Worm (Caenorhabditis elegans) whole organism, L1 larva: ENCODE measurements around the gene F40H3.3.
A peak's percentile ranks its signal among the peaks of the same experiment; 100 is the strongest.

ENCODE experiments used
- C16A3.4 ChIP-seq: fragments of 150-350 bp; optimal IDR thresholded peaks from 2 replicates; lab custom pipeline; 2014; ENCODE audit warnings: missing biosample characterization, missing genetic modification characterization
- aha-1 ChIP-seq: fragments of 150-350 bp; optimal IDR thresholded peaks from 2 replicates; lab custom pipeline; 2014; ENCODE audit warnings: missing biosample characterization, missing genetic modification characterization
- ama-1 ChIP-seq: fragments of 150-350 bp; optimal IDR thresholded peaks from 2 replicates; lab custom pipeline; 2014
- blmp-1 ChIP-seq: fragments of 150-350 bp; optimal IDR thresholded peaks from 2 replicates; lab custom pipeline; 2014; ENCODE audit warnings: missing biosample characterization, missing genetic modification characterization
- ceh-8 ChIP-seq: fragments of 200-800 bp; sonication (Bioruptor generic); optimal IDR thresholded peaks from 2 replicates; lab custom pipeline; 2018; ENCODE audit warnings: mild to moderate bottlenecking, missing genetic modification characterization, moderate library complexity, missing compliant biosample characterization
- ceh-82 ChIP-seq, 3 experiments: fragments of 150-350 bp in 1 of 3; sonication (generic microtip) in 2 of 3; optimal IDR thresholded peaks; 2 replicates each; lab custom pipeline; 2014 to 2017; ENCODE audit warnings: missing biosample characterization in 3 of 3, missing genetic modification characterization in 3 of 3
- ceh-90 ChIP-seq: sonication (generic microtip); optimal IDR thresholded peaks from 2 replicates; lab custom pipeline; 2016; ENCODE audit warnings: missing genetic modification characterization, missing compliant biosample characterization
- dsc-1 ChIP-seq: sonication (generic microtip); optimal IDR thresholded peaks from 2 replicates; lab custom pipeline; 2016; ENCODE audit warnings: mild to moderate bottlenecking, missing genetic modification characterization, missing compliant biosample characterization
- efl-1 ChIP-seq, 4 experiments: fragments of 150-350 bp; optimal IDR thresholded peaks in 3 of 4; peaks in 1 of 4; 1 replicate in 1 of 4; 2 replicates in 3 of 4; lab custom pipeline; 2014; ENCODE audit warnings: missing biosample characterization in 2 of 4, missing genetic modification characterization in 2 of 4, missing genetic modification reagents in 2 of 4
- elt-3 ChIP-seq, 6 experiments: fragments of 150-350 bp in 1 of 6; sonication (generic microtip); optimal IDR thresholded peaks; 2 replicates each; lab custom pipeline; 2017 to 2018; ENCODE audit warnings: missing biosample characterization in 6 of 6, missing genetic modification characterization in 6 of 6, inconsistent platforms in 1 of 6
- fkh-10 ChIP-seq: sonication (generic microtip); optimal IDR thresholded peaks from 2 replicates; lab custom pipeline; 2017; ENCODE audit warnings: missing biosample characterization, missing genetic modification reagents, missing genetic modification characterization
- fkh-4 ChIP-seq: sonication (generic microtip); optimal IDR thresholded peaks from 2 replicates; lab custom pipeline; 2016; ENCODE audit warnings: missing compliant biosample characterization, missing genetic modification characterization, borderline replicate concordance
- fos-1 ChIP-seq: fragments of 150-350 bp; optimal IDR thresholded peaks from 2 replicates; lab custom pipeline; 2014; ENCODE audit warnings: missing biosample characterization, missing genetic modification characterization
- grh-1 ChIP-seq: fragments of 200-800 bp; sonication (Bioruptor generic); IDR thresholded peaks from 2 replicates; pipeline ENCODE4 v1.3.6; 2022; ENCODE audit warnings: missing genetic modification reagents, missing genetic modification characterization, missing compliant biosample characterization
- hlh-17 ChIP-seq: fragments of 200-800 bp; sonication (Bioruptor generic); optimal IDR thresholded peaks from 2 replicates; lab custom pipeline; 2018; ENCODE audit warnings: missing genetic modification characterization, mild to moderate bottlenecking, missing compliant biosample characterization, moderate library complexity, borderline replicate concordance
- hlh-4 ChIP-seq: sonication (generic microtip); optimal IDR thresholded peaks from 2 replicates; lab custom pipeline; 2016; ENCODE audit warnings: mild to moderate bottlenecking, missing genetic modification characterization, missing compliant biosample characterization
- isw-1 ChIP-seq: fragments of 200-800 bp; sonication (Bioruptor generic); IDR thresholded peaks from 2 replicates; pipeline ENCODE4 v1.3.6; 2022; ENCODE audit warnings: missing genetic modification characterization, missing compliant biosample characterization
- lin-14 ChIP-seq: fragments of 200-800 bp; sonication (Bioruptor generic); optimal IDR thresholded peaks from 2 replicates; lab custom pipeline; 2018; ENCODE audit warnings: mild to moderate bottlenecking, missing genetic modification characterization, moderate library complexity, missing compliant biosample characterization
- lin-15B ChIP-seq: fragments of 150-350 bp; sonication (generic microtip); optimal IDR thresholded peaks from 3 replicates; lab custom pipeline; 2014; ENCODE audit warnings: missing biosample characterization, missing genetic modification characterization
- lin-35 ChIP-seq, 2 experiments: fragments of 150-350 bp; optimal IDR thresholded peaks; 2 replicates each; lab custom pipeline; 2014; ENCODE audit warnings: missing biosample characterization in 2 of 2, missing genetic modification characterization in 2 of 2, missing genetic modification reagents in 2 of 2
- lin-39 ChIP-seq: fragments of 150-350 bp; optimal IDR thresholded peaks from 2 replicates; lab custom pipeline; 2014; ENCODE audit warnings: missing biosample characterization, missing genetic modification reagents, missing genetic modification characterization
- mef-2 ChIP-seq: fragments of 150-350 bp; optimal IDR thresholded peaks from 2 replicates; lab custom pipeline; 2014; ENCODE audit warnings: missing biosample characterization, missing genetic modification characterization
- mep-1 ChIP-seq: fragments of 150-350 bp; optimal IDR thresholded peaks from 2 replicates; lab custom pipeline; 2014; ENCODE audit warnings: missing biosample characterization, missing genetic modification characterization
- nhr-11 ChIP-seq: fragments of 150-350 bp; optimal IDR thresholded peaks from 2 replicates; lab custom pipeline; 2014; ENCODE audit warnings: missing biosample characterization, missing genetic modification characterization
- nhr-12 ChIP-seq: sonication (generic microtip); optimal IDR thresholded peaks from 2 replicates; lab custom pipeline; 2017; ENCODE audit warnings: missing biosample characterization, missing genetic modification characterization
- nhr-19 ChIP-seq: fragments of 200-800 bp; sonication (Bioruptor generic); conservative IDR thresholded peaks from 2 replicates; pipeline ENCODE4 v1.3.6; 2022; ENCODE audit warnings: missing genetic modification characterization, missing compliant biosample characterization
- nhr-237 ChIP-seq: fragments of 150-350 bp; optimal IDR thresholded peaks from 2 replicates; lab custom pipeline; 2014; ENCODE audit warnings: missing biosample characterization, missing genetic modification characterization
- nhr-28 ChIP-seq: fragments of 150-350 bp; optimal IDR thresholded peaks from 2 replicates; lab custom pipeline; 2014; ENCODE audit warnings: missing biosample characterization, missing genetic modification characterization
- nhr-47 ChIP-seq: sonication (generic microtip); optimal IDR thresholded peaks from 2 replicates; lab custom pipeline; 2016; ENCODE audit warnings: mild to moderate bottlenecking, missing genetic modification characterization, moderate library complexity, missing compliant biosample characterization
- nhr-71 ChIP-seq: sonication (generic microtip); optimal IDR thresholded peaks from 2 replicates; lab custom pipeline; 2016; ENCODE audit warnings: mild to moderate bottlenecking, missing genetic modification characterization, moderate library complexity, missing compliant biosample characterization
- nhr-84 ChIP-seq: sonication (generic microtip); optimal IDR thresholded peaks from 2 replicates; lab custom pipeline; 2017; ENCODE audit warnings: missing biosample characterization, missing genetic modification characterization
- nhr-85 ChIP-seq: sonication (generic microtip); peaks from one replicate; lab custom pipeline; 2016; ENCODE audit warnings: missing genetic modification characterization, inconsistent platforms, missing compliant biosample characterization
- pax-3 ChIP-seq: fragments of 200-800 bp; sonication (Bioruptor generic); optimal IDR thresholded peaks from 2 replicates; lab custom pipeline; 2018; ENCODE audit warnings: mild to moderate bottlenecking, missing genetic modification characterization, moderate library complexity, missing compliant biosample characterization
- pqm-1 ChIP-seq: sonication (generic microtip); optimal IDR thresholded peaks from 3 replicates; lab custom pipeline; 2017; ENCODE audit warnings: missing biosample characterization, missing genetic modification characterization
- rnt-1 ChIP-seq: sonication (generic microtip); optimal IDR thresholded peaks from 2 replicates; lab custom pipeline; 2016; ENCODE audit warnings: mild to moderate bottlenecking, missing genetic modification characterization, moderate library complexity, missing compliant biosample characterization
- snpc-4 ChIP-seq: fragments of 150-350 bp; optimal IDR thresholded peaks from 2 replicates; lab custom pipeline; 2014; ENCODE audit warnings: missing biosample characterization, missing genetic modification characterization
- sox-4 ChIP-seq: sonication (generic microtip); optimal IDR thresholded peaks from 2 replicates; lab custom pipeline; 2016; ENCODE audit warnings: missing genetic modification characterization, missing compliant biosample characterization
- sptf-1 ChIP-seq: fragments of 150-350 bp; optimal IDR thresholded peaks from 2 replicates; lab custom pipeline; 2014; ENCODE audit warnings: missing biosample characterization, missing genetic modification characterization
- sup-37 ChIP-seq: fragments of 200-800 bp; sonication (Bioruptor generic); optimal IDR thresholded peaks from 2 replicates; lab custom pipeline; 2018; ENCODE audit warnings: mild to moderate bottlenecking, missing genetic modification characterization, missing compliant biosample characterization
- swsn-7 ChIP-seq: sonication (generic microtip); optimal IDR thresholded peaks from 2 replicates; lab custom pipeline; 2016; ENCODE audit warnings: missing genetic modification characterization, missing compliant biosample characterization
- tbx-2 ChIP-seq: sonication (generic microtip); optimal IDR thresholded peaks from 2 replicates; lab custom pipeline; 2016; ENCODE audit warnings: missing genetic modification characterization, missing compliant biosample characterization
- unc-62 ChIP-seq: fragments of 150-350 bp; optimal IDR thresholded peaks from 2 replicates; lab custom pipeline; 2014; ENCODE audit warnings: missing biosample characterization, missing genetic modification reagents, missing genetic modification characterization
- unc-86 ChIP-seq: sonication (generic microtip); optimal IDR thresholded peaks from 2 replicates; lab custom pipeline; 2016; ENCODE audit warnings: missing genetic modification characterization, missing compliant biosample characterization
- unc-98 ChIP-seq: fragments of 200-800 bp; sonication (Bioruptor generic); IDR thresholded peaks from 2 replicates; pipeline ENCODE4 v1.3.6; 2022; ENCODE audit warnings: missing genetic modification characterization, missing compliant biosample characterization
- zag-1 ChIP-seq: fragments of 150-350 bp; optimal IDR thresholded peaks from 2 replicates; lab custom pipeline; 2014; ENCODE audit warnings: missing biosample characterization, missing genetic modification characterization
- ztf-11 ChIP-seq, 2 experiments: sonication (generic microtip); optimal IDR thresholded peaks; 2 replicates each; lab custom pipeline; 2016 to 2017; ENCODE audit warnings: missing genetic modification characterization in 2 of 2, missing biosample characterization in 1 of 2, missing compliant biosample characterization in 1 of 2
- ztf-4 ChIP-seq: fragments of 150-350 bp; optimal IDR thresholded peaks from 2 replicates; lab custom pipeline; 2014; ENCODE audit warnings: missing biosample characterization, missing genetic modification characterization

The F40H3.3 gene

ce11 chrII:6198468-6198867 is 27.2 kb downstream of the F40H3.3 start, which contains the start of gene szy-4:
Gene szy-4, plus strand, starts transcription at chrII:6198696.
- no peak for TF ChIP-seq zag-1 (tag; lab: Kevin White, UChicago)
- TF ChIP-seq fkh-4 (tag; lab: Kevin White, UChicago): no peak
- TF ChIP-seq lin-15B: no peak
- TF ChIP-seq sptf-1 (tag; lab: Kevin White, UChicago): no peak
- no peak for TF ChIP-seq blmp-1 (tag; lab: Kevin White, UChicago)
- no peak for TF ChIP-seq unc-86 (tag; lab: Kevin White, UChicago)
- no peak for TF ChIP-seq tbx-2 (tag; lab: Kevin White, UChicago)
- TF ChIP-seq nhr-84 (tag; lab: Kevin White, UChicago): no peak
- no peak for TF ChIP-seq dsc-1 (tag; lab: Kevin White, UChicago)
- no peak for TF ChIP-seq isw-1
- no peak for TF ChIP-seq lin-35 (GFP tag; optimal IDR thresholded peaks at IDR 0.05; lab: Kevin White, UChicago)
- no peak for TF ChIP-seq nhr-28 (tag; lab: Kevin White, UChicago)
- TF ChIP-seq nhr-85 (tag; lab: Kevin White, UChicago): no peak
- no peak for TF ChIP-seq sox-4
- TF ChIP-seq ceh-90 (tag; lab: Kevin White, UChicago): no peak
- no peak for TF ChIP-seq nhr-237 (tag; lab: Kevin White, UChicago)
- no peak for TF ChIP-seq nhr-19 (GFP tag; lab: Robert Waterston, UW)
- TF ChIP-seq nhr-11 (tag; lab: Kevin White, UChicago): no peak
- no peak for TF ChIP-seq C16A3.4 (tag; lab: Kevin White, UChicago)
- TF ChIP-seq, all 84 proteins: peak for 0

ce11 chrII:6199010-6199409 is 27.7 kb downstream of the F40H3.3 start:
- TF ChIP-seq mef-2 (tag; lab: Kevin White, UChicago) (no peak), efl-1 (optimal IDR thresholded peaks at IDR 0.05; lab: Kevin White, UChicago) (no peak), efl-1 (GFP tag; optimal IDR thresholded peaks at IDR 0.05 in 1 of 2; lab: Kevin White, UChicago) (peak in 1 of 2 experiments; percentile 69)

ce11 chrII:6202910-6203309 is 31.6 kb downstream of the F40H3.3 start, which contains the start of gene C30B5.17:
Gene C30B5.17, minus strand, starts transcription at chrII:6203010.
- no peak for TF ChIP-seq ceh-90 (tag; lab: Kevin White, UChicago)
- no peak for TF ChIP-seq ztf-4 (tag; lab: Kevin White, UChicago)
- TF ChIP-seq ceh-82 (tag; optimal IDR thresholded peaks at IDR 0.05; lab: Kevin White, UChicago): no peak

ce11 chrII:6207252-6207651 is 35.9 kb downstream of the F40H3.3 start:
- TF ChIP-seq fos-1 (no peak), grh-1 (no peak), hlh-17 (no peak), fkh-10 (GFP tag; lab: Kevin White, UChicago) (peak; percentile 94), unc-62 (no peak), nhr-12 (no peak), lin-14 (GFP tag; lab: Kevin White, UChicago) (peak; percentile 37), C16A3.4 (tag; lab: Kevin White, UChicago) (no peak), ceh-8 (no peak), dsc-1 (tag; lab: Kevin White, UChicago) (no peak), aha-1 (tag; lab: Kevin White, UChicago) (no peak), zag-1 (tag; lab: Kevin White, UChicago) (no peak), sup-37 (no peak), pax-3 (tag; lab: Kevin White, UChicago) (no peak), elt-3 (tag; optimal IDR thresholded peaks at IDR 0.05; lab: Kevin White, UChicago) (no peak), mep-1 (tag; lab: Kevin White, UChicago) (no peak), nhr-237 (tag; lab: Kevin White, UChicago) (no peak)
- TF ChIP-seq, all 84 proteins: peak for 2

- TF ChIP-seq nhr-237 (tag; lab: Kevin White, UChicago): no peak
- no peak for TF ChIP-seq unc-98 (GFP tag; lab: Robert Waterston, UW)
- TF ChIP-seq rnt-1 (tag; lab: Kevin White, UChicago): no peak
- TF ChIP-seq hlh-4: no peak
- no peak for TF ChIP-seq pax-3 (tag; lab: Kevin White, UChicago)
- TF ChIP-seq lin-39 (tag; lab: Kevin White, UChicago): no peak
- no peak for TF ChIP-seq nhr-19 (GFP tag; lab: Robert Waterston, UW)
- no peak for TF ChIP-seq ztf-11 (tag; optimal IDR thresholded peaks at IDR 0.05; lab: Kevin White, UChicago)
- TF ChIP-seq nhr-71 (tag; lab: Kevin White, UChicago): no peak
- no peak for TF ChIP-seq pqm-1 (tag; lab: Kevin White, UChicago)
- no peak for TF ChIP-seq elt-3 (tag; optimal IDR thresholded peaks at IDR 0.05; lab: Kevin White, UChicago)
- no peak for TF ChIP-seq mef-2 (tag; lab: Kevin White, UChicago)
- no peak for TF ChIP-seq snpc-4 (tag; lab: Kevin White, UChicago)
- no peak for TF ChIP-seq swsn-7 (tag; lab: Kevin White, UChicago)
- no peak for TF ChIP-seq nhr-47 (tag; lab: Kevin White, UChicago)
- TF ChIP-seq ama-1 (lab: Kevin White, UChicago): no peak
- TF ChIP-seq, all 84 proteins: peak for 0
These were observed 36.8 kb downstream of the F40H3.3 start, which contains the start of gene daf-37 for ce11 chrII:6208116-6208515. Gene daf-37, minus strand, starts transcription at chrII:6208216.
